Fruit fly (Drosophila melanogaster): Measurements from ENCODE around the gene Mps1.

Gene Mps1

DNA sequence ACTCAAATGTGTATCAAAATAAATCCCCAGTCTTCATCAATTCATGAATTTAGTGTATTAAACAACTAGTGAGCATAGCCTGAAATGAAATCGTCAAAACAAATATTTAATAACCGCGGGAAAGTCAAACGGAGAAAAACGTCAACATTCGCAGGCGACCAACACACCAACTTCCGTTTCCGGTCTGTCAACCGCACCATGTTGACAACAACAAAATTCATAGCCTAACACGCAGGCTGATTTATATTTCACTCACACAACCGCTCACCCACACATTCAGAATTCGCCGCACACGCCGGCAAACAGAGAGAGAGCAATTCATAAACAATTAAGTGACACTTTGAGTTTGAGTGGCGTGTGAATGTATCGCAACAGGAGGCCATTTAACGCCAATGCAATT lies 16.0 kb upstream of the Mps1 start (continued):
- no peak for TF ChIP-seq bigmax (GFP tag; optimal IDR thresholded peaks at IDR 0.05)
- no peak for TF ChIP-seq ftz-f1 (GFP tag; optimal IDR thresholded peaks at IDR 0.05)
- no peak for TF ChIP-seq pnt (GFP tag; optimal IDR thresholded peaks at IDR 0.05)
- no peak for TF ChIP-seq CG15601 (tag; optimal IDR thresholded peaks at IDR 0.05)
- TF ChIP-seq sima (GFP tag; optimal IDR thresholded peaks at IDR 0.05) = no peak
- no peak for TF ChIP-seq sna (GFP tag; IDR thresholded peaks at IDR 0.05; ENCODE audit: partially characterized antibody)
- TF ChIP-seq bbx (GFP tag; IDR thresholded peaks at IDR 0.05; ENCODE audit: partially characterized antibody) = no peak
- no peak for TF ChIP-seq Bgb (GFP tag; IDR thresholded peaks at IDR 0.05; ENCODE audit: partially characterized antibody)
- no peak for TF ChIP-seq CG9797 (GFP tag; optimal IDR thresholded peaks at IDR 0.05)
- no peak for TF ChIP-seq CG16813 (GFP tag; IDR thresholded peaks at IDR 0.05; ENCODE audit: partially characterized antibody)
- TF ChIP-seq Nf-YB (GFP tag; optimal IDR thresholded peaks at IDR 0.05) = no peak
- TF ChIP-seq rib (GFP tag; IDR thresholded peaks at IDR 0.05) = no peak
- TF ChIP-seq CG6175 (GFP tag; IDR thresholded peaks at IDR 0.05) = no peak
- no peak for TF ChIP-seq CG3726 (GFP tag; IDR thresholded peaks at IDR 0.05)
- TF ChIP-seq wek (GFP tag; optimal IDR thresholded peaks at IDR 0.05) = peak; percentile 65
- no peak for TF ChIP-seq Usf (GFP tag; optimal IDR thresholded peaks at IDR 0.05)
- no peak for TF ChIP-seq vfl (GFP tag; optimal IDR thresholded peaks at IDR 0.05)
- TF ChIP-seq CG15269 (tag; optimal IDR thresholded peaks at IDR 0.05) = no peak
- no peak for TF ChIP-seq CG11456 (GFP tag; IDR thresholded peaks at IDR 0.05)
- no peak for TF ChIP-seq CG8765 (GFP tag; IDR thresholded peaks at IDR 0.05)
- TF ChIP-seq Six4 (GFP tag; optimal IDR thresholded peaks at IDR 0.05) = no peak
- TF ChIP-seq mld (GFP tag; IDR thresholded peaks at IDR 0.05; ENCODE audit: partially characterized antibody) = no peak
- TF ChIP-seq pb (GFP tag; optimal IDR thresholded peaks at IDR 0.05) = no peak
- no peak for TF ChIP-seq kni (GFP tag; optimal IDR thresholded peaks at IDR 0.05)
- no peak for TF ChIP-seq Chrac-16 (GFP tag; optimal IDR thresholded peaks at IDR 0.05)
- peak; percentile 22 for TF ChIP-seq CG11723 (GFP tag; optimal IDR thresholded peaks at IDR 0.05)
- peak; percentile 25 for TF ChIP-seq dmrt99B (tag; optimal IDR thresholded peaks at IDR 0.05)
- TF ChIP-seq Tbp (GFP tag; optimal IDR thresholded peaks at IDR 0.05) = no peak
- peak; percentile 43 for TF ChIP-seq nerfin-1 (tag; optimal IDR thresholded peaks at IDR 0.05)
- TF ChIP-seq Abd-B (GFP tag; optimal IDR thresholded peaks at IDR 0.05) = no peak
- no peak for TF ChIP-seq ato (GFP tag; IDR thresholded peaks at IDR 0.05; ENCODE audit: partially characterized antibody)
- no peak for TF ChIP-seq CG18011 (GFP tag; optimal IDR thresholded peaks at IDR 0.05)
- no peak for TF ChIP-seq CG6765 (GFP tag; optimal IDR thresholded peaks at IDR 0.05)
- peak; percentile 63 for TF ChIP-seq zen (tag; optimal IDR thresholded peaks at IDR 0.05)
- TF ChIP-seq CG5180 (GFP tag; optimal IDR thresholded peaks at IDR 0.05) = no peak
- TF ChIP-seq Ets65A (GFP tag) = no peak
- no peak for TF ChIP-seq cwo (GFP tag; optimal IDR thresholded peaks at IDR 0.05)
- no peak for TF ChIP-seq Scr (GFP tag; IDR thresholded peaks at IDR 0.05; ENCODE audit: partially characterized antibody)
- TF ChIP-seq CG2120 (GFP tag; optimal IDR thresholded peaks at IDR 0.05) = no peak
- no peak for TF ChIP-seq ro (GFP tag; IDR thresholded peaks at IDR 0.05)
- no peak for TF ChIP-seq tx (GFP tag; optimal IDR thresholded peaks at IDR 0.05)
- no peak for TF ChIP-seq eve (GFP tag; optimal IDR thresholded peaks at IDR 0.05)
- no peak for TF ChIP-seq Dref (GFP tag; IDR thresholded peaks at IDR 0.05)
- TF ChIP-seq CG7745 (tag; optimal IDR thresholded peaks at IDR 0.05) = no peak
- peak; percentile 4 for TF ChIP-seq Fer3 (tag; optimal IDR thresholded peaks at IDR 0.05)
- TF ChIP-seq btn (GFP tag; optimal IDR thresholded peaks at IDR 0.05) = no peak
- no peak for TF ChIP-seq CG8290 (GFP tag; optimal IDR thresholded peaks at IDR 0.05)
- TF ChIP-seq CG8290 (tag; optimal IDR thresholded peaks at IDR 0.05) = peak; percentile 41 to 76
- TF ChIP-seq CG33557 (GFP tag; optimal IDR thresholded peaks at IDR 0.05) = peak; percentile 59
- no peak for TF ChIP-seq NC2α (GFP tag; optimal IDR thresholded peaks at IDR 0.05)
- TF ChIP-seq CG12299 (tag; optimal IDR thresholded peaks at IDR 0.05) = no peak
